Worm (Caenorhabditis elegans) whole organism, L3 larva: ENCODE results near the gene klp-19.

Experiments
- ama-1 ChIP-seq: fragments of 150-350 bp; optimal IDR thresholded peaks from 2 replicates; lab custom pipeline; 2018
- fkh-10 ChIP-seq: sonication (generic microtip); optimal IDR thresholded peaks from 2 replicates; lab custom pipeline; 2017; ENCODE audit warnings: missing biosample characterization, missing genetic modification reagents, missing genetic modification characterization
- jun-1 ChIP-seq: fragments of 150-350 bp; optimal IDR thresholded peaks from 2 replicates; lab custom pipeline; 2014; ENCODE audit warnings: missing biosample characterization, missing genetic modification reagents, missing genetic modification characterization
- nhr-28 ChIP-seq: fragments of 150-350 bp; optimal IDR thresholded peaks from 2 replicates; lab custom pipeline; 2014; ENCODE audit warnings: missing biosample characterization, missing genetic modification characterization
- pha-4 ChIP-seq: fragments of 150-350 bp; optimal IDR thresholded peaks from 2 replicates; lab custom pipeline; 2014; ENCODE audit warnings: missing biosample characterization, missing genetic modification reagents, missing genetic modification characterization
- skn-1 ChIP-seq: fragments of 150-350 bp; optimal IDR thresholded peaks from 2 replicates; lab custom pipeline; 2014; ENCODE audit warnings: missing biosample characterization, missing genetic modification characterization
- snpc-4 ChIP-seq: fragments of 150-350 bp; optimal IDR thresholded peaks from 2 replicates; lab custom pipeline; 2014; ENCODE audit warnings: missing biosample characterization, missing genetic modification characterization

- no peak for TF ChIP-seq pha-4
- TF ChIP-seq fkh-10 (GFP tag; lab: Kevin White, UChicago): no peak
- TF ChIP-seq nhr-28: no peak
- TF ChIP-seq snpc-4 (tag; lab: Kevin White, UChicago): no peak
- TF ChIP-seq ama-1: no peak
- TF ChIP-seq skn-1 (tag; lab: Kevin White, UChicago): no peak
- no peak for TF ChIP-seq jun-1 (tag; lab: Kevin White, UChicago)
Measured at ce11 chrIII:13254178-13254725, 52.8 kb downstream of the klp-19 start, which contains the start of gene F56A8.9.
